Worm (Caenorhabditis elegans) whole organism, midembryonic: ENCODE results near the gene C01F1.5.

Source experiments
- cog-1 ChIP-seq: sonication (generic microtip); optimal IDR thresholded peaks from 2 replicates; lab custom pipeline; 2016; ENCODE audit warnings: missing genetic modification characterization, missing compliant biosample characterization
- flt-1 ChIP-seq: fragments of 200-800 bp; sonication (Bioruptor generic); IDR thresholded peaks from 2 replicates; pipeline ENCODE4 v1.3.6; 2022; ENCODE audit warnings: missing genetic modification characterization, missing compliant biosample characterization
- klf-2 ChIP-seq: fragments of 200-800 bp; sonication (Bioruptor generic); conservative IDR thresholded peaks from 2 replicates; pipeline ENCODE4 v1.3.6; 2022; ENCODE audit warnings: missing genetic modification reagents, missing genetic modification characterization, missing compliant biosample characterization
- med-1 ChIP-seq: sonication (generic microtip); optimal IDR thresholded peaks from 2 replicates; lab custom pipeline; 2017; ENCODE audit warnings: missing genetic modification characterization, mild to moderate bottlenecking, missing compliant biosample characterization, antibody characterized with exemption, missing genetic modification reagents; ENCODE audit not compliant: insufficient read depth
- tab-1 ChIP-seq: fragments of 200-800 bp; sonication (Bioruptor generic); IDR thresholded peaks from 2 replicates; pipeline ENCODE4 v1.3.6; 2022; ENCODE audit warnings: missing genetic modification characterization, missing compliant biosample characterization
- ztf-29 ChIP-seq: fragments of 200-800 bp; sonication (Bioruptor generic); IDR thresholded peaks from 2 replicates; pipeline ENCODE4 v1.3.6; 2022; ENCODE audit warnings: missing genetic modification reagents, missing genetic modification characterization, missing compliant biosample characterization

DNA sequence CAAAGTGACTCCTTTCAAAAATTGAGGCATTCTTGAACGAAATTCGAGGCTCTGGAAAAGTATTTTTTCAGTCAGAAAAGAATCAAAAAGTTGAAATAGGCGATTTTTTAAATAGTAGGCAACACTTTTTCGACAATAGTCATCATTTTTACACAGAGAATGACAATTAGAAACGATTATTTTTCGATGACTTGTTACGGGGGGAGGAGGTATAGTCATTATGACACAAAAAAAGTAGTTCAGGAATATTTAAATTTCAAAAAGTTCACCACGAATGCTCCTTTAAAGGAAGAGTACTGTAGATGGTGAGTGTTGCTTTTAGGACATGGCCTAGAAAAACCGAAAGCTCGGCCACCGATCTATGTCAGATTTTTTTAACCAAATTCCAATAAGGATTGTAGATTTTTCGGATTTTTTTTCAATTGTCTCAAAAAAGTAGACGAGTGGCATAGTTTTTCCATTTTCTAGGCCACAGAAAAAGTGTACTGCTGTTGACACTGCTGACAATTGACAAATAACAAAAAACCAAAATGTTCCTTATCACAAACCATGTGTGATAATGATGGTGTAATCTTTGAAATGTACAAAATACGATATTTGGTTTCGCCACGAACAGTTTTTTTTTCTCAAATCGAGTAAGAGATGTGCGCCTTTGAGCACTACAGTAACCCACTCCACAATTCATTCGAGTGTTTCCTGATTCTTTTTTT lies 25.4 kb upstream of the C01F1.5 start, which contains the start of gene Y52E8A.3:
- no peak for TF ChIP-seq flt-1 (GFP tag; lab: Robert Waterston, UW)
- no peak for TF ChIP-seq klf-2
- no peak for TF ChIP-seq med-1 (GFP tag; lab: Kevin White, UChicago)
- TF ChIP-seq ztf-29, result no peak
- TF ChIP-seq tab-1 (GFP tag; lab: Robert Waterston, UW), result no peak
- no peak for TF ChIP-seq cog-1 (tag; lab: Kevin White, UChicago)
